Worm (Caenorhabditis elegans): Measurements from ENCODE around the gene Y46G5A.29.

Y46G5A.29 gene

DNA sequence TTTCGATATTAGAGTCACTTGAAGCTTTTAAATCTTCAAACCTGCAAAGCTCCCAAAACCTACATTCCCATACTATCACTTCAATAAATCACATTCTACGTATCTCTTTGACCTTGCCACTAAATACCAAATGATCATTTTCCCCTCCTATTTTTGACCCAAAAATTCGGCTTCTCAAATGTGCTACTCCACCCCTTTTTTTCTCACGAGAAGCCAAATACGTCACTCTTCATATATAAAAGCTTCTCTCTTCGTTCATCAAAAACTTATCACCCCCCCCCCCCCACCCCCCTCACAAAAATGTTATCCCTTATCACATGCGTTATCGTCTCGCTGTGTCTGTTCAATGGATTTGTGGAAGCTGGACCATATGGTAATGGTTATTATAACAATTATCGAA is 29.2 kb upstream of the Y46G5A.29 start, which contains the start of gene Y46G5A.38:
Gene Y46G5A.38, plus strand, starts transcription at position 301 of the 400 bp plus-strand sequence.
- TF ChIP-seq fkh-6 (tag; optimal IDR thresholded peaks at IDR 0.05): no peak
- no peak for TF ChIP-seq K09A11.1 (tag; optimal IDR thresholded peaks at IDR 0.05; ENCODE audit: insufficient read depth)
- TF ChIP-seq C08G9.2 (tag; optimal IDR thresholded peaks at IDR 0.05): no peak
- TF ChIP-seq fax-1 (tag; optimal IDR thresholded peaks at IDR 0.05): no peak
- no peak for TF ChIP-seq nhr-232 (tag; optimal IDR thresholded peaks at IDR 0.05)
- no peak for TF ChIP-seq zip-5 (tag; optimal IDR thresholded peaks at IDR 0.05)
- no peak for TF ChIP-seq unc-42 (tag; optimal IDR thresholded peaks at IDR 0.05)
- no peak for TF ChIP-seq elt-2 (tag; optimal IDR thresholded peaks at IDR 0.05)
- no peak for TF ChIP-seq pax-1 (tag; optimal IDR thresholded peaks at IDR 0.05)
- TF ChIP-seq ceh-45 (GFP tag; IDR thresholded peaks at IDR 0.05): no peak
- no peak for TF ChIP-seq hlh-8 (tag; optimal IDR thresholded peaks at IDR 0.05)
- TF ChIP-seq nhr-11 (tag; optimal IDR thresholded peaks at IDR 0.05): no peak
- no peak for TF ChIP-seq pag-3 (tag; optimal IDR thresholded peaks at IDR 0.05; ENCODE audit: borderline replicate concordance)
- no peak for TF ChIP-seq pros-1 (tag; optimal IDR thresholded peaks at IDR 0.05)
- no peak for TF ChIP-seq T23F11.4 (GFP tag; optimal IDR thresholded peaks at IDR 0.05)

DNA sequence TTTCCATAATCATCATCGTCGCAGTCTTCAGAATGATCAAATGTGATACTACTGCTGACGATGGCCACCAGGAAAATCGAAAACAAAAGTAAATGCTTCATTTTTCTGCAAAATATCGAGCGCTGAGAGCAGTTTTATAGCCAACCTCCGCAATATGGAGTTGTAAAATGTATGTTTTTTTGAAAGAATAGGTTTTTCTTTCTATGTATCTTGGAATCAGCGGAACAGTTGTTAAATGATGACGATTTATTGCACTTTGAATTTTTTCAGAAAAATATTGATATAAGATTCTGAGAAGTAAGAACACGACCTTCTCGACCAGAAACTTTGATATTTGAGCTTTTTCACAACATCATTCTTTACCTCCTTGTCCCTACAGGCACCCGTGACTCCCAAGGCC is 27.1 kb upstream of the Y46G5A.29 start, which contains the start of gene Y46G5A.23:
Gene Y46G5A.23, minus strand, starts transcription at position 101 of the 400 bp plus-strand sequence.
- TF ChIP-seq C38D4.7 (GFP tag; optimal IDR thresholded peaks at IDR 0.05): no peak
- TF ChIP-seq Y22D7AL.16 (tag; optimal IDR thresholded peaks at IDR 0.05): no peak
- no peak for TF ChIP-seq ets-4 (tag; optimal IDR thresholded peaks at IDR 0.05)
- no peak for TF ChIP-seq nhr-11 (tag; optimal IDR thresholded peaks at IDR 0.05)
- no peak for TF ChIP-seq lin-11 (tag; optimal IDR thresholded peaks at IDR 0.05)
- no peak for TF ChIP-seq pha-4 (tag; optimal IDR thresholded peaks at IDR 0.05)
- no peak for TF ChIP-seq ztf-16 (tag; optimal IDR thresholded peaks at IDR 0.05)
- no peak for TF ChIP-seq madf-2 (tag; optimal IDR thresholded peaks at IDR 0.05)
- no peak for TF ChIP-seq ceh-31 (tag; optimal IDR thresholded peaks at IDR 0.05)
- no peak for TF ChIP-seq pax-1 (tag; optimal IDR thresholded peaks at IDR 0.05)

DNA sequence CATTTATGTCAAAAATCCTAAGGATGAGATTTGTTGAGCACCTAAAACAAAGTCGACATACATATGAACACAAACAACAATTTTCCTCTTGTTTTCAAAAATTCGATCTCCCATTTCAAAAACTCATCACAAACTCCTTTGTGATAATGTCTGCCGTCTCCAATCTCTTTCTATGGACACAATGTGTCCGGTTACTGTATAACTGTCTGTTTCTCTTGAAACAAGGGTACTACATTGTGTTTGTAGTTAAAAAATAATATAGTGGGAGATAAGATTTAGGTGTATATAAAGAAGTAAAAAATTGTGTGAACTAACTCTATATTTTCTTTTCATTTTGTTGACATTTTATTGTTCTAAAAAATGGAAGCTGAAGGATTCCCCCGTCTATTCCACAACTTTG is 25.7 kb upstream of the Y46G5A.29 start, which contains the start of gene bcmo-1:
Gene bcmo-1, plus strand, starts transcription at position 330 of the 400 bp plus-strand sequence.
- TF ChIP-seq ceh-6 (GFP tag; optimal IDR thresholded peaks at IDR 0.05) (no peak), mec-3 (tag; optimal IDR thresholded peaks at IDR 0.05; ENCODE audit: borderline replicate concordance) (no peak), elt-4 (tag; optimal IDR thresholded peaks at IDR 0.05) (no peak), npax-4 (tag; optimal IDR thresholded peaks at IDR 0.05) (no peak), K02D7.2 (tag; optimal IDR thresholded peaks at IDR 0.05) (no peak), unc-3 (GFP tag; conservative IDR thresholded peaks at IDR 0.05) (no peak), unc-3 (tag; optimal IDR thresholded peaks at IDR 0.05) (no peak), lim-6 (tag; optimal IDR thresholded peaks at IDR 0.05) (no peak), lin-11 (tag; optimal IDR thresholded peaks at IDR 0.05) (no peak)

DNA sequence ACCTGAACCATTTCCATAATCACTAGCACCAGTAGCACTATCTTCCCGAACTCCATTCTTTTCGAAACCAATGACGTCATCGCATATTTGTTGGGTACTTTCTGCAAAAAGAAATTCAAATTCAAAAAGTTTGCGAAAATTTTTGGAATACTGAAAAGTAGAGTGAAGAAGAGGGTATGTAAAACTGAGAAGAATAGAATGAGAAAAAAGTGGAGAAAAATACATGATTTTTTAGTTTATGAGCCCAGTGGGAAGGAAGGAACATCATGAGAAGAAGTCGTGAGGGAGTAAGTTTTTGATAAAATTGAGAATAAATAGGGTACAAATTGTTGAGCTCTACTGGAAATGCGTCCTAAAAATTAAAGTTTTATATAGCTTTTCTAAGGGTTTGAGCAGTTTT is 15.9 kb upstream of the Y46G5A.29 start, which contains the start of gene lgc-35:
Gene lgc-35, minus strand, starts transcription at position 101 of the 400 bp plus-strand sequence.
- TF ChIP-seq zip-5 (tag; optimal IDR thresholded peaks at IDR 0.05) (no peak), ceh-24 (tag; optimal IDR thresholded peaks at IDR 0.05) (no peak), pqm-1 (tag; optimal IDR thresholded peaks at IDR 0.05) (no peak), hlh-30 (tag; optimal IDR thresholded peaks at IDR 0.05; ENCODE audit: insufficient read depth) (no peak), ceh-18 (tag; optimal IDR thresholded peaks at IDR 0.05) (no peak), ztf-16 (tag; optimal IDR thresholded peaks at IDR 0.05) (no peak), unc-86 (tag; optimal IDR thresholded peaks at IDR 0.05) (no peak), ceh-19 (GFP tag; optimal IDR thresholded peaks at IDR 0.05) (no peak), hlh-15 (tag; optimal IDR thresholded peaks at IDR 0.05) (no peak), fkh-6 (tag; optimal IDR thresholded peaks at IDR 0.05) (no peak), dmd-4 (tag; optimal IDR thresholded peaks at IDR 0.05; ENCODE audit: borderline replicate concordance) (no peak), ceh-22 (tag; optimal IDR thresholded peaks at IDR 0.05) (no peak), ama-1 (optimal IDR thresholded peaks at IDR 0.05) (no peak), tbx-2 (tag; optimal IDR thresholded peaks at IDR 0.05) (no peak), gmeb-2 (tag; optimal IDR thresholded peaks at IDR 0.05) (no peak), rnt-1 (tag; optimal IDR thresholded peaks at IDR 0.05) (no peak), hlh-13 (GFP tag; optimal IDR thresholded peaks at IDR 0.05) (no peak), unc-55 (GFP tag; optimal IDR thresholded peaks at IDR 0.05) (no peak), ceh-30 (tag; optimal IDR thresholded peaks at IDR 0.05) (no peak), madf-2 (tag; optimal IDR thresholded peaks at IDR 0.05) (no peak)

Data from whole organism, late embryonic.